Fruit fly (Drosophila melanogaster): ENCODE data around the gene CG34277.

- TF ChIP-seq Mnt (GFP tag; optimal IDR thresholded peaks at IDR 0.05) (no peak), kay (GFP tag; ENCODE audit: borderline replicate concordance) (no peak), ovo (GFP tag; optimal IDR thresholded peaks at IDR 0.05) (no peak), CG12768 (GFP tag; optimal IDR thresholded peaks at IDR 0.05) (no peak)
These were observed 43.6 kb downstream of the CG34277 start for dm6 chr3R:5412987-5413386.
